Fruit fly (Drosophila melanogaster): ENCODE measurements around the gene CG3288.

The CG3288 gene

DNA sequence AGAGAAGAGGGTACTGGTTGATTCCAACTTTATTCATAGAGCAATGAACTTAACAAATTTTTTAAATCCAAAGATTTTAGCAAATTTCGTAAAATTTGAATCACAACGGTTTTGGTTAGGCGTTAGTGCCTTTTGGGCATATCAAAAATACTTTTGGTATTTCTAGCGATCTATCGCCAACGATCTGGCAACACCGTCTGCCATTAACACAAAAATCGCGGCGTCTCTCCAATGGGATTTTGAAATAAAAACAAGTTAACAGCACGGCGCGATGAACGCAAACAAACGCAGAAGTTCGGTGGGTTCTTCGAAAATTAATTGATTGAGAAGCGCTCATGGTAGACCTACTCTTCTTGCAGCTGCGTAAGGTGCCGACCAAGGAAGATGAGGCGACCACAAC, 35.8 kb upstream of the CG3288 start, which contains the start of gene Spc105R (continued):
- TF ChIP-seq CG14860 (GFP tag; IDR thresholded peaks at IDR 0.05; ENCODE audit: partially characterized antibody), result no peak
- TF ChIP-seq Myb (GFP tag; optimal IDR thresholded peaks at IDR 0.05), result peak; percentile 99
- no peak for TF ChIP-seq Hand (GFP tag; optimal IDR thresholded peaks at IDR 0.05)
- TF ChIP-seq CG14710 (tag; optimal IDR thresholded peaks at IDR 0.05), result peak; percentile 52
- TF ChIP-seq CG34224 (GFP tag; IDR thresholded peaks at IDR 0.05; ENCODE audit: partially characterized antibody), result 0 out of 3 replicates have a peak, but pooled peaks have one; percentile 29
- peak in 1 of 3 experiments; percentile 9 for TF ChIP-seq Stat92E (GFP tag; optimal IDR thresholded peaks at IDR 0.05)
- TF ChIP-seq CG13287 (GFP tag; IDR thresholded peaks at IDR 0.05; ENCODE audit: partially characterized antibody), result peak; percentile 56; the same call in 1 of the 2 replicates
- TF ChIP-seq CG18599 (GFP tag; optimal IDR thresholded peaks at IDR 0.05), result no peak
- TF ChIP-seq CG11456 (GFP tag; IDR thresholded peaks at IDR 0.05), result no peak
- no peak for TF ChIP-seq PHDP (tag; optimal IDR thresholded peaks at IDR 0.05)
- TF ChIP-seq CG2116 (GFP tag; optimal IDR thresholded peaks at IDR 0.05), result peak; percentile 32
- peak; percentile 72 for TF ChIP-seq phol (tag; optimal IDR thresholded peaks at IDR 0.05)
- TF ChIP-seq Ets97D (GFP tag; optimal IDR thresholded peaks at IDR 0.05), result peak; percentile 86
- no peak for TF ChIP-seq nerfin-2 (GFP tag; IDR thresholded peaks at IDR 0.05; ENCODE audit: partially characterized antibody)
- TF ChIP-seq ham (GFP tag; IDR thresholded peaks at IDR 0.05), result no peak
- TF ChIP-seq dan (GFP tag; IDR thresholded peaks at IDR 0.05), result no peak
- no peak for TF ChIP-seq HmgD (GFP tag; optimal IDR thresholded peaks at IDR 0.05)
- peak; percentile 65 for TF ChIP-seq Elba2 (GFP tag; optimal IDR thresholded peaks at IDR 0.05)
- TF ChIP-seq MESR4 (GFP tag; optimal IDR thresholded peaks at IDR 0.05), result peak; percentile 41
- TF ChIP-seq dmrt99B (tag; optimal IDR thresholded peaks at IDR 0.05), result no peak
- peak; percentile 76 for TF ChIP-seq pzg (GFP tag; optimal IDR thresholded peaks at IDR 0.05)
- peak; percentile 47 for TF ChIP-seq stwl (tag; optimal IDR thresholded peaks at IDR 0.05)
- TF ChIP-seq sna (GFP tag; IDR thresholded peaks at IDR 0.05; ENCODE audit: partially characterized antibody), result no peak
- TF ChIP-seq CG12104 (GFP tag; optimal IDR thresholded peaks at IDR 0.05), result no peak
- 0 out of 4 replicates have a peak, but pooled peaks have one; percentile 35 for TF ChIP-seq chinmo (GFP tag; IDR thresholded peaks at IDR 0.05; ENCODE audit: partially characterized antibody)
- TF ChIP-seq insv (GFP tag; optimal IDR thresholded peaks at IDR 0.05), result peak in 1 of 2 experiments; percentile 80
- TF ChIP-seq H15 (GFP tag; IDR thresholded peaks at IDR 0.05), result no peak

- TF ChIP-seq CG12299 (tag; optimal IDR thresholded peaks at IDR 0.05), result no peak
- TF ChIP-seq CG7357 (GFP tag; IDR thresholded peaks at IDR 0.05), result no peak
- peak; percentile 22; the same call in 1 of the 2 replicates for TF ChIP-seq Xrp1 (GFP tag; IDR thresholded peaks at IDR 0.05)
- TF ChIP-seq CG30020 (tag; optimal IDR thresholded peaks at IDR 0.05), result peak; percentile 78
- peak; percentile 24 for TF ChIP-seq Hsf (GFP tag; optimal IDR thresholded peaks at IDR 0.05)
- TF ChIP-seq CoRest (tag; optimal IDR thresholded peaks at IDR 0.05), result peak; percentile 53
- TF ChIP-seq CG42726 (GFP tag; IDR thresholded peaks at IDR 0.05; ENCODE audit: partially characterized antibody), result no peak
- TF ChIP-seq CG2712 (tag; optimal IDR thresholded peaks at IDR 0.05), result peak; percentile 50
- no peak for TF ChIP-seq kah (GFP tag; optimal IDR thresholded peaks at IDR 0.05)
- no peak for TF ChIP-seq Hmr (GFP tag; optimal IDR thresholded peaks at IDR 0.05)
- no peak for TF ChIP-seq CG43689 (GFP tag; IDR thresholded peaks at IDR 0.05)
- no peak for TF ChIP-seq cad (GFP tag; optimal IDR thresholded peaks at IDR 0.05)
- TF ChIP-seq CG15514 (GFP tag; optimal IDR thresholded peaks at IDR 0.05), result peak; percentile 22
- no peak for TF ChIP-seq CG1647 (GFP tag; optimal IDR thresholded peaks at IDR 0.05)
- TF ChIP-seq CG17829 (tag; optimal IDR thresholded peaks at IDR 0.05), result peak; percentile 31
- peak; percentile 69 for TF ChIP-seq Sin3A (optimal IDR thresholded peaks at IDR 0.05)
- peak; percentile 62 for TF ChIP-seq nmo (GFP tag; optimal IDR thresholded peaks at IDR 0.05)
- peak; percentile 9 for TF ChIP-seq mam (GFP tag; optimal IDR thresholded peaks at IDR 0.05)
- TF ChIP-seq CG11456 (GFP tag; IDR thresholded peaks at IDR 0.05), result 0 out of 3 replicates have a peak, but pooled peaks have one; percentile 14
- peak; percentile 97 for TF ChIP-seq phol (tag; optimal IDR thresholded peaks at IDR 0.05)
- no peak for TF ChIP-seq CG18619 (GFP tag; optimal IDR thresholded peaks at IDR 0.05)
- TF ChIP-seq ftz-f1 (GFP tag; optimal IDR thresholded peaks at IDR 0.05), result no peak
Observed at dm6 chr3L:20809088-20809999, 26.6 kb upstream of the CG3288 start, which contains the start of the genes CG3634 and HIPP1. TSS of gene CG3634 (minus strand) at chr3L:20809272. TSS of gene HIPP1 (plus strand) at chr3L:20809669.
